Worm (Caenorhabditis elegans) whole organism, L1 larva: ENCODE measurements around the gene F17C11.13.

Source experiments
- Y116A8C.19 ChIP-seq: sonication (generic microtip); optimal IDR thresholded peaks from 2 replicates; lab custom pipeline; 2016; ENCODE audit warnings: missing compliant biosample characterization, missing genetic modification characterization, borderline replicate concordance
- ama-1 ChIP-seq: fragments of 150-350 bp; optimal IDR thresholded peaks from 2 replicates; lab custom pipeline; 2014
- ceh-82 ChIP-seq, 3 experiments: fragments of 150-350 bp in 1 of 3; sonication (generic microtip) in 2 of 3; optimal IDR thresholded peaks; 2 replicates each; lab custom pipeline; 2014 to 2017; ENCODE audit warnings: missing biosample characterization in 3 of 3, missing genetic modification characterization in 3 of 3
- elt-3 ChIP-seq, 6 experiments: fragments of 150-350 bp in 1 of 6; sonication (generic microtip); optimal IDR thresholded peaks; 2 replicates each; lab custom pipeline; 2017 to 2018; ENCODE audit warnings: missing biosample characterization in 6 of 6, missing genetic modification characterization in 6 of 6, inconsistent platforms in 1 of 6
- fkh-8 ChIP-seq: sonication (generic microtip); optimal IDR thresholded peaks from 2 replicates; lab custom pipeline; 2016; ENCODE audit warnings: mild to moderate bottlenecking, missing genetic modification characterization, missing compliant biosample characterization
- fos-1 ChIP-seq: fragments of 150-350 bp; optimal IDR thresholded peaks from 2 replicates; lab custom pipeline; 2014; ENCODE audit warnings: missing biosample characterization, missing genetic modification characterization
- lin-15B ChIP-seq: fragments of 150-350 bp; sonication (generic microtip); optimal IDR thresholded peaks from 3 replicates; lab custom pipeline; 2014; ENCODE audit warnings: missing biosample characterization, missing genetic modification characterization
- lir-3 ChIP-seq: sonication (generic microtip); optimal IDR thresholded peaks from 2 replicates; lab custom pipeline; 2016; ENCODE audit warnings: mild to moderate bottlenecking, missing genetic modification characterization, moderate library complexity, missing compliant biosample characterization; ENCODE audit not compliant: poor library complexity
- mep-1 ChIP-seq: fragments of 150-350 bp; optimal IDR thresholded peaks from 2 replicates; lab custom pipeline; 2014; ENCODE audit warnings: missing biosample characterization, missing genetic modification characterization
- nhr-28 ChIP-seq: fragments of 150-350 bp; optimal IDR thresholded peaks from 2 replicates; lab custom pipeline; 2014; ENCODE audit warnings: missing biosample characterization, missing genetic modification characterization
- nhr-77 ChIP-seq: fragments of 150-350 bp; optimal IDR thresholded peaks from 2 replicates; lab custom pipeline; 2014; ENCODE audit warnings: missing biosample characterization, missing genetic modification characterization
- pqm-1 ChIP-seq: sonication (generic microtip); optimal IDR thresholded peaks from 3 replicates; lab custom pipeline; 2017; ENCODE audit warnings: missing biosample characterization, missing genetic modification characterization
- snpc-4 ChIP-seq: fragments of 150-350 bp; optimal IDR thresholded peaks from 2 replicates; lab custom pipeline; 2014; ENCODE audit warnings: missing biosample characterization, missing genetic modification characterization
- unc-62 ChIP-seq: fragments of 150-350 bp; optimal IDR thresholded peaks from 2 replicates; lab custom pipeline; 2014; ENCODE audit warnings: missing biosample characterization, missing genetic modification reagents, missing genetic modification characterization

- TF ChIP-seq nhr-77 = peak; percentile 33
- peak; percentile 29 for TF ChIP-seq lir-3 (tag; lab: Kevin White, UChicago)
- peak; percentile 70 for TF ChIP-seq snpc-4
- peak; percentile 61 for TF ChIP-seq fkh-8 (tag; lab: Kevin White, UChicago)
- TF ChIP-seq mep-1 (tag; lab: Kevin White, UChicago) = peak; percentile 90
- no peak for TF ChIP-seq ama-1 (lab: Kevin White, UChicago)
- TF ChIP-seq nhr-28 (tag; lab: Kevin White, UChicago) = no peak
- no peak for TF ChIP-seq Y116A8C.19 (tag; lab: Kevin White, UChicago)
- peak; percentile 91 for TF ChIP-seq lin-15B
- TF ChIP-seq pqm-1 (tag; lab: Kevin White, UChicago) = no peak
- TF ChIP-seq unc-62 (GFP tag; lab: Kevin White, UChicago) = no peak
- peak; percentile 37 to 75 (median 71) for TF ChIP-seq ceh-82 (tag; optimal IDR thresholded peaks at IDR 0.05; lab: Kevin White, UChicago)
- peak; percentile 51 for TF ChIP-seq fos-1
- TF ChIP-seq elt-3 (tag; optimal IDR thresholded peaks at IDR 0.05; lab: Kevin White, UChicago) = peak in 2 of 6 experiments; percentile 31 to 59
Measured at ce11 chrV:11000650-11001049, 44.9 kb downstream of the F17C11.13 start, which contains the start of gene isy-1.
